Worm (Caenorhabditis elegans): ENCODE results near the gene T25D3.3.

- TF ChIP-seq fkh-10 (GFP tag; optimal IDR thresholded peaks at IDR 0.05), result no peak
- TF ChIP-seq ama-1 (optimal IDR thresholded peaks at IDR 0.05), result no peak
- TF ChIP-seq ztf-11 (tag; optimal IDR thresholded peaks at IDR 0.05), result no peak
- no peak for TF ChIP-seq fos-1 (tag; optimal IDR thresholded peaks at IDR 0.05)
- no peak for TF ChIP-seq nhr-77 (tag; optimal IDR thresholded peaks at IDR 0.05)
- TF ChIP-seq unc-62 (GFP tag; optimal IDR thresholded peaks at IDR 0.05 in 1 of 2), result peak in 1 of 2 experiments; percentile 93
- TF ChIP-seq unc-62 (tag; optimal IDR thresholded peaks at IDR 0.05), result no peak
- no peak for TF ChIP-seq snpc-4 (tag; optimal IDR thresholded peaks at IDR 0.05)
- no peak for TF ChIP-seq nhr-48 (tag; optimal IDR thresholded peaks at IDR 0.05)
- no peak for TF ChIP-seq cey-2 (tag; optimal IDR thresholded peaks at IDR 0.05; ENCODE audit: borderline replicate concordance, insufficient read depth)
- no peak for TF ChIP-seq ceh-62 (tag; optimal IDR thresholded peaks at IDR 0.05)
- no peak for TF ChIP-seq F49E8.2 (tag; optimal IDR thresholded peaks at IDR 0.05; ENCODE audit: borderline replicate concordance)
- no peak for TF ChIP-seq aly-2 (tag; optimal IDR thresholded peaks at IDR 0.05)
- no peak for TF ChIP-seq pha-4 (GFP tag; IDR thresholded peaks at IDR 0.05)
- TF ChIP-seq pha-4 (tag; optimal IDR thresholded peaks at IDR 0.05), result no peak
These were observed 47.0 kb upstream of the T25D3.3 start for ce11 chrII:105327-105882.

All from whole organism, L4 larva.